5 fruit fly cellular contexts compared by ENCODE assay signal in the genomic region with DNA sequence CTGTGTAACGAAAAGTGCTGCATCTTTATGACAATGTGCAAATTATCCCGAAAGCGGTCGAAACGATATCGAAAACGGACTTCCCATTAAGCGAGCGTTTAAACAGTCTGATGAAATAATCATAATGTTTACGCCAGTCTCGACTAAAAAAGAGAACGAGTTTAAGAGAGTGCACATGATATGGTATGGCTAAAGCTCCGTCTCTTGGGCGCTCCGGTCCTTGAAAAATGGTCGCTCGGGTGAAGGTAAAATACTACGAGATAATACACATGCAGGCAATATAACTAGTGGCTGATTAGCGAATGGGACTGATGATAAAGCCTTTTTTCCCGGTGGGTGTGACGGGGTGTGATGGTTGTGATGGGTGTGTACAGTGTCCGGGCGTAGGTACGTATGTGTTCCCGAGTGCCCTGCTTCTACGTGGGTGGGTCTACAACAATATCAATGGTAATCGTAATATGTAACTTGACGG.
TF ChIP-seq lines count a peak whose summit lies in the region.

No protein-coding gene starts in this region.

- no peak for TF ChIP-seq CTCF in whole organism, embryonic (GFP tag; optimal IDR thresholded peaks at IDR 0.05; lab: Kevin White, UChicago)

TF ChIP-seq in whole organism, adult, 20 proteins besides CTCF, POLR2A, EP300 and RAD21:
- TF ChIP-seq pad (GFP tag; optimal IDR thresholded peaks at IDR 0.05; lab: Kevin White, UChicago) (no peak), Mnt (GFP tag; optimal IDR thresholded peaks at IDR 0.05; lab: Kevin White, UChicago) (peak; percentile 34), kay (GFP tag; lab: Kevin White, UChicago; ENCODE audit: borderline replicate concordance) (peak; percentile 94), ovo (GFP tag; optimal IDR thresholded peaks at IDR 0.05; lab: Kevin White, UChicago) (no peak), CG12768 (GFP tag; optimal IDR thresholded peaks at IDR 0.05; lab: Kevin White, UChicago) (peak; percentile 58), cic (GFP tag; optimal IDR thresholded peaks at IDR 0.05; lab: Kevin White, UChicago) (peak; percentile 96), CG33017 (tag; optimal IDR thresholded peaks at IDR 0.05; lab: Kevin White, UChicago) (no peak), cnc (optimal IDR thresholded peaks at IDR 0.05; lab: Kevin White, UChicago) (no peak)

TF ChIP-seq in whole organism, embryonic, 481 proteins besides CTCF, POLR2A, EP300 and RAD21:
- TF ChIP-seq sna (GFP tag; IDR thresholded peaks at IDR 0.05; lab: Robert Waterston, UW; ENCODE audit: partially characterized antibody), result no peak
- TF ChIP-seq Oaz (GFP tag; IDR thresholded peaks at IDR 0.05; lab: Robert Waterston, UW), result 0 out of 2 replicates have a peak, but pooled peaks have one; percentile 4
- no peak for TF ChIP-seq en (GFP tag; optimal IDR thresholded peaks at IDR 0.05; lab: Kevin White, UChicago)
- TF ChIP-seq Trl (optimal IDR thresholded peaks at IDR 0.05; lab: Kevin White, UChicago), result peak in 1 of 2 experiments; percentile 29
- no peak for TF ChIP-seq Trl (GFP tag; optimal IDR thresholded peaks at IDR 0.05; lab: Kevin White, UChicago)
- no peak for TF ChIP-seq ash1 (GFP tag; optimal IDR thresholded peaks at IDR 0.05; lab: Kevin White, UChicago)
- TF ChIP-seq mirr (GFP tag; optimal IDR thresholded peaks at IDR 0.05; lab: Kevin White, UChicago), result peak; percentile 28
- TF ChIP-seq BEAF-32 (GFP tag; optimal IDR thresholded peaks at IDR 0.05; lab: Kevin White, UChicago), result no peak
- TF ChIP-seq D (optimal IDR thresholded peaks at IDR 0.05; lab: Kevin White, UChicago), result no peak
- no peak for TF ChIP-seq D (GFP tag; optimal IDR thresholded peaks at IDR 0.05; lab: Kevin White, UChicago)
- TF ChIP-seq Deaf1 (tag; optimal IDR thresholded peaks at IDR 0.05; lab: Kevin White, UChicago), result peak; percentile 7
- TF ChIP-seq nmo (GFP tag; optimal IDR thresholded peaks at IDR 0.05; lab: Kevin White, UChicago), result no peak
- peak; percentile 45 for TF ChIP-seq CG34376 (GFP tag; optimal IDR thresholded peaks at IDR 0.05; lab: Kevin White, UChicago)
- TF ChIP-seq CG3163 (GFP tag; optimal IDR thresholded peaks at IDR 0.05; lab: Kevin White, UChicago), result peak; percentile 18
- peak; percentile 64 for TF ChIP-seq ftz-f1 (GFP tag; optimal IDR thresholded peaks at IDR 0.05; lab: Kevin White, UChicago)
- peak; percentile 53 for TF ChIP-seq sug (tag; optimal IDR thresholded peaks at IDR 0.05; lab: Kevin White, UChicago)
- TF ChIP-seq exex (tag; optimal IDR thresholded peaks at IDR 0.05; lab: Kevin White, UChicago), result peak; percentile 42
- TF ChIP-seq chinmo (GFP tag; IDR thresholded peaks at IDR 0.05; lab: Robert Waterston, UW; ENCODE audit: partially characterized antibody), result peak; percentile 54; the same call in 1 of the 4 replicates
TF ChIP-seq in whole organism, embryonic: peak in this region for 10.

TF ChIP-seq in whole organism, prepupa, 60 proteins besides CTCF, POLR2A, EP300 and RAD21:
- TF ChIP-seq fd59A (GFP tag; optimal IDR thresholded peaks at IDR 0.05; lab: Kevin White, UChicago), result no peak
- TF ChIP-seq Eip78C (GFP tag; lab: Kevin White, UChicago), result peak; percentile 2
- peak; percentile 0 for TF ChIP-seq CG1621 (tag; optimal IDR thresholded peaks at IDR 0.05; lab: Kevin White, UChicago)
- TF ChIP-seq CG6854 (GFP tag; optimal IDR thresholded peaks at IDR 0.05; lab: Kevin White, UChicago), result no peak

TF ChIP-seq in whole organism, pupa, 21 proteins besides CTCF, POLR2A, EP300 and RAD21:
- TF ChIP-seq CG8159 (tag; optimal IDR thresholded peaks at IDR 0.05; lab: Kevin White, UChicago) (no peak), EcR (GFP tag; optimal IDR thresholded peaks at IDR 0.05; lab: Kevin White, UChicago) (peak; percentile 78)

TF ChIP-seq in whole organism, wandering third instar larva, 38 proteins besides CTCF, POLR2A, EP300 and RAD21:
- TF ChIP-seq Rel (GFP tag; optimal IDR thresholded peaks at IDR 0.05; lab: Kevin White, UChicago) (no peak), Rel (tag; optimal IDR thresholded peaks at IDR 0.05; lab: Kevin White, UChicago) (peak; percentile 25), Hr83 (GFP tag; optimal IDR thresholded peaks at IDR 0.05; lab: Kevin White, UChicago; ENCODE audit: poor library complexity, severe bottlenecking) (peak; percentile 2), rgr (GFP tag; optimal IDR thresholded peaks at IDR 0.05; lab: Kevin White, UChicago) (no peak)
